Fruit fly (Drosophila melanogaster) whole organism, prepupa: ENCODE measurements around the gene Tip60.

Experiments used
- Eip75B ChIP-seq: fragments of 200-800 bp; sonication (Bioruptor generic); optimal IDR thresholded peaks from 3 replicates; lab custom pipeline; 2016; ENCODE audit warnings: missing biosample characterization, missing genetic modification characterization
- Hr4 ChIP-seq: fragments of 200-800 bp; sonication (Bioruptor generic); optimal IDR thresholded peaks from 3 replicates; lab custom pipeline; 2016; ENCODE audit warnings: missing biosample characterization, missing genetic modification characterization
- cyc ChIP-seq: fragments of 200-800 bp; sonication (Bioruptor generic); optimal IDR thresholded peaks from 3 replicates; lab custom pipeline; 2016; ENCODE audit warnings: missing biosample characterization, missing genetic modification characterization
- eg ChIP-seq: fragments of 200-800 bp; sonication (Bioruptor generic); IDR thresholded peaks from 3 replicates; pipeline ENCODE4 v1.3.6; 2022; ENCODE audit warnings: missing biosample characterization, missing genetic modification characterization

DNA sequence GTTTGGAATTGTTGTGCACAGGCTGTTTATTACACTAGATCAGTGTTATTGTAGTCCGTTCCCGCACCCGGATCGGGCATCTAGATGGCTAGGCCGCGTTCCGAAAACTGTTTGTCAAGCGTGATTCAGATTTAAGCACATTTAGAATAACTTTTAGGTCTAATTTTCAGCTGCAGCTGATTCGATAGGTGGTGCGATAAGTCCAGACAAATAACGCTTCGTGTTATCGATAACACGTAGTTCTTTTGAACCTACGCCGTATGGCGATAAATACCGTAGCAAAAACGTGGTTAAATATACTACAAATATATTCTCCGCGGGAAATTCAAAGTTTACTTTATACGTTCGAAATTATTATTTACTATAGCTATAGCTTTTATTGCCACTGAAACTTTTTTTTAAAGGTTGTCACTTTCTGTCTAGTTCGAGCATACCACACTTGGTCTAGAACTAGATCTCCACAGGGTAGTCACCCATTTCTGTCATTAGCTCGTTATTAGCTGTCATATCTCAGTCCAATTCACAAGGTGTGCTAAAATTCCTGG, 16.4 kb downstream of the Tip60 start, which contains the start of the genes Cmtr1 and CG15375:
- TF ChIP-seq Eip75B (GFP tag; lab: Kevin White, UChicago), result no peak
- no peak for TF ChIP-seq Hr4 (GFP tag; lab: Kevin White, UChicago)
- TF ChIP-seq eg (GFP tag; lab: Robert Waterston, UW), result no peak
- no peak for TF ChIP-seq cyc
